Worm (Caenorhabditis elegans): Measurements from ENCODE around the gene C08F8.15.

Gene C08F8.15

DNA sequence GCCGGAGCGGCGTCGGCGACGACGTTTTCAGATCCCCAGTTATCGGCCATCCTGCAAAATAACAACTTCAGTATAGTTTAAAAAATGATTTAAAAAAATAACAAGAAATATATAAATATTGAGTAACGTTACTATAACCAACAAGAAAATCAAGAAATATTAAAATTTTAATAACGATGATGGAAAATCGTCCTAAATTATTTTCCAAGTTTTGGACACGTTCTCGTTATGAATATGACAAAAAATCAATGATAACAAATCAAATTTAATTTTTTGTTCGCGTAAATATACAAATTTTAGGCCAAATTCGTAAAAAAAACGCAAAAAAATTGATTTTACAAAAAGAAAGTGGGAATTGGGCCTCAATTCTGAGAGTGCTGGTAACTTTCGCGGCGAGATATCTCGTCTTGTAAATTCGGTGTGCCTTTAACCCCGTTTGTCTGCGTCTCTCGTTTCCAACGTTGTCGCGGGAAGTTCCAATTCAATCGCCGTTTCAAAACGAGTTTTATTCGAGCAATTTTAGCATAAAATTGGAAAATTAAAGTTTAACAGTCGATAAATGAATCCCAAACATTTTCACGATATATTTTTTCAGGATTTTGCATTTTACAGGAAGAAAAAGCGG, 49.5 kb downstream of the C08F8.15 start, which contains the start of gene rps-5:
Gene rps-5 (minus strand): TSS at position 51 of the 625 bp plus-strand sequence.
- TF ChIP-seq ref-1 (GFP tag; conservative IDR thresholded peaks at IDR 0.05) (no peak), ztf-23 (GFP tag; IDR thresholded peaks at IDR 0.05) (no peak), tab-1 (GFP tag; IDR thresholded peaks at IDR 0.05) (no peak), cog-1 (tag; optimal IDR thresholded peaks at IDR 0.05) (no peak), T22C8.4 (GFP tag; IDR thresholded peaks at IDR 0.05) (no peak), ztf-29 (GFP tag; IDR thresholded peaks at IDR 0.05) (no peak), klf-2 (GFP tag; conservative IDR thresholded peaks at IDR 0.05) (no peak), flt-1 (GFP tag; IDR thresholded peaks at IDR 0.05) (no peak), med-1 (GFP tag; optimal IDR thresholded peaks at IDR 0.05; ENCODE audit: insufficient read depth) (no peak)

DNA sequence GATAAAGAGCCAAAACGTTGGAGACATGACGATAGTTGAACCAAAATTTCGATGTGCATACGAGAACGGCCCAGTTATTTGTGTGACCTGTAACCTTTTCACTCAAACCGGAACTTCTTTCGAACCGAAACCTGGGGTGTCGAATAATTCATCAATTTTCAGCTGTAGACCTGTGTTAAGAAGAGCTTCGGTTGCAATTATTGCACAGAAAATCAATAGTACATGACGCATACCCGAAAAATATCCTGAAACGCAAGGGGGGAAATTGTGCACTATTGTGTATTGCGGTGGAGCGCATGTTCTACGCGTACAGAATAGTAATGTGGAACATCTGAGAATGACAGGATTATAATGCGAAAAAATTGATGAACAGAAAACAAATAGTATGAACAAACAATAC, 50.8 kb downstream of the C08F8.15 start, which contains the start of gene pigk-1:
Gene pigk-1 (minus strand): TSS at position 248 of the 400 bp plus-strand sequence.
- no peak for TF ChIP-seq T22C8.4 (GFP tag; IDR thresholded peaks at IDR 0.05)
